Fruit fly (Drosophila melanogaster): Measurements from ENCODE around the gene trp.

dm6 chr3R:29880306-29880705 lies 39.8 kb downstream of the trp start:
- TF ChIP-seq CG6689 (GFP tag; IDR thresholded peaks at IDR 0.05) = no peak
- no peak for TF ChIP-seq mirr (GFP tag; optimal IDR thresholded peaks at IDR 0.05)
- no peak for TF ChIP-seq grn (GFP tag; optimal IDR thresholded peaks at IDR 0.05)
